Fruit fly (Drosophila melanogaster) whole organism, pupa: ENCODE results near the gene Anp.
A peak's percentile ranks its signal among the peaks of the same experiment; 100 is the strongest.

Source experiments
- CG10348 ChIP-seq: fragments of 200-800 bp; sonication (Bioruptor generic); IDR thresholded peaks from 2 replicates; pipeline ENCODE4 v1.3.6; 2022; ENCODE audit warnings: missing biosample characterization, missing genetic modification characterization
- CG12605 ChIP-seq: fragments of 200-800 bp; sonication (Bioruptor generic); IDR thresholded peaks from 2 replicates; pipeline ENCODE4 v1.3.6; 2022; ENCODE audit warnings: missing biosample characterization, missing genetic modification characterization
- CG13204 ChIP-seq: fragments of 200-800 bp; sonication (Bioruptor generic); optimal IDR thresholded peaks from 2 replicates; lab custom pipeline; 2018; ENCODE audit warnings: missing biosample characterization, mild to moderate bottlenecking, missing genetic modification characterization, moderate library complexity
- CG14655 ChIP-seq: fragments of 200-800 bp; sonication (Bioruptor generic); optimal IDR thresholded peaks from 3 replicates; lab custom pipeline; 2017; ENCODE audit warnings: mild to moderate bottlenecking, missing biosample characterization, missing genetic modification reagents, missing genetic modification characterization
- CG15710 ChIP-seq: fragments of 200-800 bp; sonication (Bioruptor generic); optimal IDR thresholded peaks from 2 replicates; lab custom pipeline; 2018; ENCODE audit warnings: missing biosample characterization, mild to moderate bottlenecking, missing genetic modification characterization, moderate library complexity
- CG17806 ChIP-seq: fragments of 200-800 bp; sonication (Bioruptor generic); optimal IDR thresholded peaks from 2 replicates; lab custom pipeline; 2018; ENCODE audit warnings: missing biosample characterization, mild to moderate bottlenecking, missing genetic modification characterization, moderate library complexity
- CG32121 ChIP-seq: fragments of 200-800 bp; sonication (Bioruptor generic); IDR thresholded peaks from 2 replicates; pipeline ENCODE4 v1.3.6; 2022; ENCODE audit warnings: missing biosample characterization, missing genetic modification characterization
- CG34367 ChIP-seq: fragments of 200-800 bp; sonication (Bioruptor generic); optimal IDR thresholded peaks from 2 replicates; lab custom pipeline; 2018; ENCODE audit warnings: missing biosample characterization, mild to moderate bottlenecking, missing genetic modification characterization
- CG4496 ChIP-seq: fragments of 200-800 bp; sonication (Bioruptor generic); IDR thresholded peaks from 3 replicates; pipeline ENCODE4 v1.3.6; 2022; ENCODE audit warnings: missing biosample characterization, missing genetic modification characterization
- CG8159 ChIP-seq: fragments of 200-800 bp; sonication (Bioruptor generic); optimal IDR thresholded peaks from 3 replicates; lab custom pipeline; 2018; ENCODE audit warnings: missing biosample characterization, mild to moderate bottlenecking, missing genetic modification characterization, moderate library complexity
- CG8301 ChIP-seq: fragments of 200-800 bp; sonication (Bioruptor generic); optimal IDR thresholded peaks from 2 replicates; lab custom pipeline; 2018; ENCODE audit warnings: missing biosample characterization, mild to moderate bottlenecking, missing genetic modification characterization
- CG9948 ChIP-seq: fragments of 200-800 bp; sonication (Bioruptor generic); optimal IDR thresholded peaks from 2 replicates; lab custom pipeline; 2018; ENCODE audit warnings: missing biosample characterization, mild to moderate bottlenecking, missing genetic modification characterization, moderate library complexity
- D1 ChIP-seq: fragments of 200-800 bp; sonication (Bioruptor generic); optimal IDR thresholded peaks from 2 replicates; lab custom pipeline; 2018; ENCODE audit warnings: missing biosample characterization, mild to moderate bottlenecking, missing genetic modification characterization, moderate library complexity
- EcR ChIP-seq: fragments of 200-800 bp; sonication (Bioruptor generic); optimal IDR thresholded peaks from 3 replicates; lab custom pipeline; 2019; ENCODE audit warnings: missing biosample characterization, missing genetic modification characterization, mild to moderate bottlenecking, moderate library complexity, missing genetic modification reagents
- Ets98B ChIP-seq: fragments of 200-800 bp; sonication (Bioruptor generic); IDR thresholded peaks from 2 replicates; pipeline ENCODE4 v1.3.6; 2022; ENCODE audit warnings: missing biosample characterization, missing genetic modification characterization
- Pif1A ChIP-seq: fragments of 200-800 bp; sonication (Bioruptor generic); optimal IDR thresholded peaks from 3 replicates; lab custom pipeline; 2016; ENCODE audit warnings: missing biosample characterization, missing genetic modification characterization
- Pif1B ChIP-seq: fragments of 200-800 bp; sonication (Bioruptor generic); optimal IDR thresholded peaks from 3 replicates; lab custom pipeline; 2016; ENCODE audit warnings: missing biosample characterization, missing genetic modification characterization
- Snoo ChIP-seq: fragments of 200-800 bp; sonication (Bioruptor generic); optimal IDR thresholded peaks from 3 replicates; lab custom pipeline; 2017; ENCODE audit warnings: missing biosample characterization, mild to moderate bottlenecking, missing genetic modification characterization, inconsistent platforms
- fd96Ca ChIP-seq: fragments of 200-800 bp; sonication (Bioruptor generic); IDR thresholded peaks from 3 replicates; pipeline ENCODE4 v1.3.6; 2022; ENCODE audit warnings: missing biosample characterization, missing genetic modification characterization
- gl ChIP-seq: fragments of 200-800 bp; sonication (Bioruptor generic); optimal IDR thresholded peaks from 2 replicates; lab custom pipeline; 2018; ENCODE audit warnings: missing biosample characterization, mild to moderate bottlenecking, missing genetic modification characterization
- rn ChIP-seq: fragments of 200-800 bp; sonication (Bioruptor generic); IDR thresholded peaks from 2 replicates; pipeline ENCODE4 v1.3.6; 2022; ENCODE audit warnings: missing biosample characterization, missing genetic modification characterization

Gene Anp

DNA sequence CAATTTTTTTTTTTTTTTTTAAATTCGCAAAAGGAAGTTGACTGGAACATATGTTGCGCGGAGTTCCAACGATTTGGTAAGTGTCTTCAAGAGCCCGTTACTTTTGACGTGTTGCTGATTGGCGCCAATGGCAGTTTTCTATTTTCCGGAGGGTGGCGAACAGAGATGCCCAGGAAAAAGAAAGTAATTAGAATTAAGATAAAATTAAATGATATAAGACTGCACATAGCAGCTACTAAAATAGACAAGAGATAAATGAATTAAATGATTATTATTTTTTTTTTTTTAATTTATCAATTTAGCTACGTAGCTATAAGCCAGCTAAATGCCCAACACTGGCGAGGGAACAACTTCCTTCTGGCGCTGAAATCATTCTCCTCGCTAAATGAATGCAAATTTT is 12.5 kb downstream of the Anp start:
- TF ChIP-seq Pif1A (GFP tag; lab: Kevin White, UChicago), result no peak
- no peak for TF ChIP-seq CG4496
- TF ChIP-seq rn, result no peak
- TF ChIP-seq CG34367 (tag; lab: Kevin White, UChicago), result no peak
- TF ChIP-seq CG15710, result no peak
- no peak for TF ChIP-seq CG10348 (GFP tag; lab: Robert Waterston, UW)

DNA sequence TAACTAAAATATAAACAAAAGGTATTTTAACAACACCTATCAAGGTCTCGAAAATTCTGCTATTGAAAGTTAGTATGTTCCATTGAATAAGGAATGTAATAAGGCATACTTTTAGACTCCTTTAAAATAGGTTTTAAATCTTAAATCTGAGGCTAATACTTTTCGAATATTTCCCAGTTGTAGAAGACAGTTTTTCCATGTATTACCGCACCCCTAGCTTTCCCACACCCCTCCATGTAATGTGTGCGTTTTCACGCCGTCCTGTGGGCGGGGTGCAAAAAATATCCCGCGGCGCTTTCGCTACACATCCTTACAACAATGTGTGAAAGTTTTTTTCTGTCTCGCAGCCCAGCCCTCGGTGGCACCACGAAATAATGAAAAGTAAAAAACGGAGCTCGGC is 14.8 kb downstream of the Anp start:
- no peak for TF ChIP-seq CG12605 (GFP tag; lab: Robert Waterston, UW)
- no peak for TF ChIP-seq CG14655 (GFP tag; lab: Kevin White, UChicago)
- no peak for TF ChIP-seq CG4496
- no peak for TF ChIP-seq CG10348 (GFP tag; lab: Robert Waterston, UW)
- no peak for TF ChIP-seq gl

DNA sequence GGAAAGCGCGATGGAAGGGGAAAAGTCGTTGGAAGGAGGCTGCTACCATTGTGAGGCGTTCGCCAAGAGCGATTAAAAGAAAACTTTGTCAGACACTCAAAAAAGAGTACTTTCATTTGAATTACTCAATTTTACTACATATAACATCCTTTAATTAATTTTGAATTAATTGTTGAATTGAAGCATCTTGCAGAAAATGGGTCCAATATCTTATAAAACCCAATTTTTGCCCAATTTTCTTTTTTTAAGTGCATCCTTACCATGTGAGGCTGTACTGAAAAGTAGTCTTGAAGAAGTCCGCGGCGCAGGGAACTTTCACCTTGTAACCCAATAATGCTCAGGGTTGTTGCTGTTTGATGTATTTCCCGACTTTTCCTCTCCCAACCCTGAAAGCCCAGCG is 25.5 kb downstream of the Anp start:
- TF ChIP-seq Ets98B (no peak), CG8301 (tag; lab: Kevin White, UChicago) (no peak), rn (no peak), CG32121 (GFP tag; lab: Robert Waterston, UW) (no peak), CG14655 (GFP tag; lab: Kevin White, UChicago) (no peak), CG9948 (tag; lab: Kevin White, UChicago) (no peak), D1 (no peak)

DNA sequence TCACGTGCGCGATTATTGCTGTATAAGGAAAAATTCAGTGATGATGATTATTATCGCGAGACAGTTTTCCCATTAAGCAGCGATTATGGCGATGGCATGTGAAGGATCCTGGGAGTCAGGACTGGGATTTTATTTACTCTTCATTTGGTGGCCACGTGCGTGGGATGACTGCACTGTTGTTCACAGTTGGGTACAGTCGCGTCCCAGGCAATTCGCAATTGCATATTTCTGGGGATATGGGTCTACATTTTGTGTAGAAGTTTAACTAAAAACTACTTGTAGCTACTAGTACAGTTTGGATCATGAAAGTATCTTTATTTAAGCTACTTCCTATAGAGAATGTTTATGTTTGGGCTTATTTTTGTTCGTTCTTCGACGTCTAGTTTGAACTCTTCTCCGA is 27.2 kb downstream of the Anp start:
- TF ChIP-seq CG10348 (GFP tag; lab: Robert Waterston, UW), result no peak
- TF ChIP-seq EcR (GFP tag; lab: Kevin White, UChicago), result no peak
- no peak for TF ChIP-seq gl
- no peak for TF ChIP-seq CG34367 (tag; lab: Kevin White, UChicago)
- TF ChIP-seq CG4496, result no peak
- no peak for TF ChIP-seq CG15710
- no peak for TF ChIP-seq CG8159 (tag; lab: Kevin White, UChicago)
- no peak for TF ChIP-seq Ets98B
- TF ChIP-seq Snoo (tag; lab: Kevin White, UChicago), result no peak

DNA sequence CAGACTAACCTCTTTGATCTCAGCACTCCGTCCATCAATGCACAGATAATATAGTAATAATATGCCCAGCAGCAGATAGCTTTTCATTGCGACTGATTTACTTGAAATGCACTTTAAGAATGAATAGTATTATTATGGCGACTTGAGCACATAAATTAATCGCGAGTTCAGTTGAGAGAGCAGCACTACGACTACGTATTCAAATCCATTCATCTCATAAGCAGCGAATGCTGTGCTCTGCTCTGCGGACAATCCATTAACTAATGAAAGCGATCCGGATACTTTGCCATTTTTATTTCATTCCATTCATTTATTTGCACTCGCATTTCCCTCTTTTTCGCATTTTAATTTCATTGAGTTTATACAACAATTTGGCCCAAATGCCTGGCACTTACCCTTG is 27.9 kb downstream of the Anp start, which contains the start of gene CG43448:
Gene CG43448, minus strand, starts transcription at position 101 of the 400 bp plus-strand sequence.
- TF ChIP-seq Ets98B, result no peak
- TF ChIP-seq CG34367 (tag; lab: Kevin White, UChicago), result no peak
- TF ChIP-seq CG13204 (GFP tag; lab: Kevin White, UChicago), result no peak
- TF ChIP-seq CG17806, result no peak
- TF ChIP-seq Pif1A (GFP tag; lab: Kevin White, UChicago), result no peak
- no peak for TF ChIP-seq gl
- TF ChIP-seq Pif1B (GFP tag; lab: Kevin White, UChicago), result no peak
- no peak for TF ChIP-seq CG12605 (GFP tag; lab: Robert Waterston, UW)
- no peak for TF ChIP-seq CG4496
- no peak for TF ChIP-seq CG8301 (tag; lab: Kevin White, UChicago)
- TF ChIP-seq CG14655 (GFP tag; lab: Kevin White, UChicago), result no peak
- TF ChIP-seq D1, result no peak
- TF ChIP-seq fd96Ca (GFP tag; lab: Robert Waterston, UW), result no peak

DNA sequence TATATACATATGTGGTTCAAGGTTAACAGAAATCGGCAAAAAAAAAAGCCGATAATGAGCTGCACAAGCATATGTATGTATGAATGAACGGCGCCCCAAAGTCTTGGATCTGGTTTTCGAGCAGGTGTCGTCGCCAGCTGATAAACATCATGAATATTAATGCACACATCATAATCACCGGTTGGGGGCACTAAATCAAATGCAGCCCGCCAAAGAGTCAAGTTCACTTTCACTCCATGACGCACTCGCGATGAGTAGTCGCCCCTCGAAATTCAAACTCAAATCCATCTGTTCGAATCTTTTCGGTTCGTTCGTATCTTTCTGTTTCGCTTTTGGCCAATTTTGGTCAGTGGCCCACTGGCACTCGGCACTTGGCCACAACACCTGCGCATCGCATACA is 30.5 kb downstream of the Anp start:
- TF ChIP-seq CG8301 (tag; lab: Kevin White, UChicago) (no peak), fd96Ca (GFP tag; lab: Robert Waterston, UW) (no peak), EcR (GFP tag; lab: Kevin White, UChicago) (no peak), gl (no peak), CG34367 (tag; lab: Kevin White, UChicago) (no peak), CG8159 (tag; lab: Kevin White, UChicago) (no peak), CG32121 (GFP tag; lab: Robert Waterston, UW) (no peak), D1 (no peak), rn (no peak), CG15710 (no peak), Pif1B (GFP tag; lab: Kevin White, UChicago) (no peak), Snoo (tag; lab: Kevin White, UChicago) (no peak), CG17806 (no peak), CG9948 (tag; lab: Kevin White, UChicago) (no peak), CG4496 (no peak), Ets98B (no peak)

DNA sequence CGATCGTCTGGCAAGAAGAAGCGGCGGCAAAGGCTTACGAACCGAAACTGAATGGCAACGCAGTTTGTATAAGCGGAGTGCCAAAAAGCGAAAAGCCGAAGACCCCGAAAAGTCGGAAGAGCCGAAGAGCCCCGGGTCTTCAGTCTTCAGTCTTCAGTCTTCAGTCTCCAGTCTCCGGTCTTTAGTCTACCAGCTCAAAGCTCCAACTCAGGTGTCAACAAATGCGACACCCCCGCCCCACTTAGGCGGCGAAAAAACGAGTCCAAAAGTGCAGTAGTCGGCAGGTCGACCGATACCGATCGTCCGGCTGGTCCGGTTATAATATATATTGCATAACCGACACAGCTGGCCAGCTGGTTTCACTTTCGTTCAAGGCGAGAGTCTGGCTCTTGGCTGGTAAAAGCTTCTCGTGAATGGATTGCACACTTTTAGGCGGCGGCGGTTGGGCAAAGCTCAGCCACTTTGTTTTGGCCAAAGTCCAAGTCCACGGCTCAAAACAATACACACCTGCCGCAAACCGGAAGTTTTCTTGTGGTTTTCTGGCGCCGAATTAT is 33.6 kb downstream of the Anp start, which contains the start of gene CG9737:
Gene CG9737, minus strand, starts transcription at position 51 of the 554 bp plus-strand sequence.
- TF ChIP-seq CG13204 (GFP tag; lab: Kevin White, UChicago) (peak; percentile 80), fd96Ca (GFP tag; lab: Robert Waterston, UW) (peak; percentile 71), CG34367 (tag; lab: Kevin White, UChicago) (peak; percentile 46), Ets98B (peak; percentile 81), CG10348 (GFP tag; lab: Robert Waterston, UW) (no peak), Pif1B (GFP tag; lab: Kevin White, UChicago) (peak; percentile 78), Pif1A (GFP tag; lab: Kevin White, UChicago) (peak; percentile 76), gl (peak; percentile 90), CG32121 (GFP tag; lab: Robert Waterston, UW) (peak; percentile 68), Snoo (tag; lab: Kevin White, UChicago) (peak; percentile 91), EcR (GFP tag; lab: Kevin White, UChicago) (peak; percentile 88), CG4496 (peak; percentile 85), CG8159 (tag; lab: Kevin White, UChicago) (peak; percentile 36), CG12605 (GFP tag; lab: Robert Waterston, UW) (peak; percentile 85), CG14655 (GFP tag; lab: Kevin White, UChicago) (peak; percentile 82), D1 (no peak), CG15710 (peak; percentile 22), CG17806 (peak; percentile 41), CG9948 (tag; lab: Kevin White, UChicago) (peak; percentile 19), CG8301 (tag; lab: Kevin White, UChicago) (peak; percentile 79), rn (no peak)
